Worm (Caenorhabditis elegans) whole organism, young adult: Measurements from ENCODE around the gene F45E12.5.

Experiments
- ZK185.1 ChIP-seq: sonication (generic microtip); optimal IDR thresholded peaks from 2 replicates; lab custom pipeline; 2016; ENCODE audit warnings: mild to moderate bottlenecking, missing genetic modification characterization, missing compliant biosample characterization; ENCODE audit not compliant: poor library complexity, severe bottlenecking
- atf-7 ChIP-seq: sonication (generic microtip); optimal IDR thresholded peaks from 2 replicates; lab custom pipeline; 2017; ENCODE audit warnings: mild to moderate bottlenecking, missing genetic modification characterization, missing compliant biosample characterization
- lag-1 ChIP-seq: fragments of 200-800 bp; sonication (Bioruptor generic); IDR thresholded peaks from 2 replicates; pipeline ENCODE4 v1.3.6; 2022; ENCODE audit warnings: missing genetic modification reagents, missing genetic modification characterization, missing compliant biosample characterization
- tbx-9 ChIP-seq: sonication (generic microtip); optimal IDR thresholded peaks from 2 replicates; lab custom pipeline; 2016; ENCODE audit warnings: borderline replicate concordance, missing genetic modification characterization, inconsistent platforms, missing compliant biosample characterization
- ztf-28 ChIP-seq: fragments of 200-800 bp; sonication (Bioruptor generic); IDR thresholded peaks from 2 replicates; pipeline ENCODE4 v1.3.6; 2022; ENCODE audit warnings: missing genetic modification reagents, missing genetic modification characterization, missing compliant biosample characterization

DNA sequence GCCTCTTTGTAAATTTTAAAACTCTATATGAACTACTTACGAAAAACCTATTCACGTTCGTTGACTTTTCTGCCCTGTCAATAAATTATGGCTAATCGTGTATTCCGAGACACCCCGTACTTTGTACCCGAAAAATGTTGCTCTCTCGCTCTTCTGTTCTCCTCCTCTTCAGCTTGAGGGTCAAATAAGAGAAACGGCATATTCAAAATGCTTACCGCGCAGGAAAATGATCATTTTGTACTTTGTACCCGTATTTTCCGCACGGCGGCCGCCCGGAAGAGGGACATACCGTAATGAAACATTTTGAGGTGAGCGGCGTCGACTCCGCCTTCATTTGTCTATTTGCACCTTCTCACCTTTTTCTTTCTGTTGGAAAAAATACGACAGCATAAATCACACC is 33.8 kb upstream of the F45E12.5 start:
- TF ChIP-seq atf-7 (tag; lab: Kevin White, UChicago): no peak
- TF ChIP-seq tbx-9 (tag; lab: Kevin White, UChicago): no peak
- no peak for TF ChIP-seq lag-1 (GFP tag; lab: Robert Waterston, UW)
- TF ChIP-seq ZK185.1 (tag; lab: Kevin White, UChicago): no peak
- no peak for TF ChIP-seq ztf-28 (GFP tag; lab: Robert Waterston, UW)
